Worm (Caenorhabditis elegans) whole organism, early embryonic: Measurements from ENCODE around the gene F01D5.2.

Experiments
- ama-1 ChIP-seq: fragments of 150-350 bp; optimal IDR thresholded peaks from 2 replicates; lab custom pipeline; 2014
- ceh-13 ChIP-seq: fragments of 200-800 bp; sonication (Bioruptor generic); optimal IDR thresholded peaks from 2 replicates; lab custom pipeline; 2018; ENCODE audit warnings: mild to moderate bottlenecking, missing genetic modification characterization, missing compliant biosample characterization
- flt-1 ChIP-seq: fragments of 200-800 bp; sonication (Bioruptor generic); IDR thresholded peaks from 2 replicates; pipeline ENCODE4 v1.3.6; 2022; ENCODE audit warnings: missing genetic modification characterization, missing compliant biosample characterization
- hmbx-1 ChIP-seq: sonication (generic microtip); optimal IDR thresholded peaks from 2 replicates; lab custom pipeline; 2016; ENCODE audit warnings: mild to moderate bottlenecking, missing genetic modification characterization, missing compliant biosample characterization
- pes-1 ChIP-seq: fragments of 200-800 bp; sonication (Bioruptor generic); IDR thresholded peaks from 2 replicates; pipeline ENCODE4 v1.3.6; 2022; ENCODE audit warnings: missing genetic modification reagents, missing genetic modification characterization, missing compliant biosample characterization
- sea-1 ChIP-seq: fragments of 200-800 bp; sonication (Bioruptor generic); conservative IDR thresholded peaks from 2 replicates; pipeline ENCODE4 v1.3.6; 2022; ENCODE audit warnings: missing genetic modification characterization, missing compliant biosample characterization
- tbx-37 ChIP-seq: fragments of 200-800 bp; sonication (Bioruptor generic); conservative IDR thresholded peaks from 2 replicates; pipeline ENCODE4 v1.3.6; 2022; ENCODE audit warnings: missing genetic modification reagents, missing genetic modification characterization, missing compliant biosample characterization

ce11 chrII:13962319-13962718 lies 36.5 kb downstream of the F01D5.2 start, which contains the start of gene rpi-1:
- no peak for TF ChIP-seq ama-1 (lab: Kevin White, UChicago)
- no peak for TF ChIP-seq sea-1
- TF ChIP-seq ceh-13 (GFP tag; lab: Kevin White, UChicago): no peak
- no peak for TF ChIP-seq hmbx-1 (tag; lab: Kevin White, UChicago)
- TF ChIP-seq tbx-37 (GFP tag; lab: Robert Waterston, UW): no peak
- TF ChIP-seq flt-1 (GFP tag; lab: Robert Waterston, UW): no peak
- no peak for TF ChIP-seq pes-1 (GFP tag; lab: Robert Waterston, UW)
